Comparison of ENCODE assay signal across 4 fruit fly cellular contexts in genomic region chr3R:9189890-9190640, dm6.
A peak's percentile ranks its signal among the peaks of the same experiment; 100 is the strongest.
TF ChIP-seq lines count a peak whose summit lies in the region.

No protein-coding gene starts in this region.

- no peak for TF ChIP-seq CTCF in whole organism, embryonic (GFP tag; optimal IDR thresholded peaks at IDR 0.05; lab: Kevin White, UChicago)

TF ChIP-seq in whole organism, embryonic, 481 proteins besides CTCF, POLR2A, EP300 and RAD21:
- TF ChIP-seq twi (tag; optimal IDR thresholded peaks at IDR 0.05; lab: Kevin White, UChicago) (no peak), fd3F (GFP tag; optimal IDR thresholded peaks at IDR 0.05; lab: Kevin White, UChicago) (no peak), CG11504 (tag; optimal IDR thresholded peaks at IDR 0.05; lab: Kevin White, UChicago) (peak; percentile 14), CG9817 (tag; optimal IDR thresholded peaks at IDR 0.05; lab: Kevin White, UChicago) (no peak), ap (GFP tag; IDR thresholded peaks at IDR 0.05; lab: Robert Waterston, UW) (no peak), D19B (GFP tag; optimal IDR thresholded peaks at IDR 0.05; lab: Kevin White, UChicago) (peak; percentile 5), crol (GFP tag; IDR thresholded peaks at IDR 0.05; lab: Robert Waterston, UW) (peak; percentile 51; the same call in 1 of the 2 replicates), CG2202 (tag; optimal IDR thresholded peaks at IDR 0.05; lab: Kevin White, UChicago) (no peak), CG16863 (GFP tag; optimal IDR thresholded peaks at IDR 0.05; lab: Kevin White, UChicago) (no peak), amos (GFP tag; IDR thresholded peaks at IDR 0.05; lab: Robert Waterston, UW; ENCODE audit: partially characterized antibody) (no peak), Hr39 (optimal IDR thresholded peaks at IDR 0.05; lab: Kevin White, UChicago) (peak; percentile 81), sens (GFP tag; lab: Kevin White, UChicago) (peak; percentile 38), CG10209 (GFP tag; optimal IDR thresholded peaks at IDR 0.05; lab: Kevin White, UChicago) (no peak), sob (GFP tag; IDR thresholded peaks at IDR 0.05; lab: Robert Waterston, UW) (no peak), CG7963 (GFP tag; IDR thresholded peaks at IDR 0.05; lab: Robert Waterston, UW; ENCODE audit: partially characterized antibody) (no peak), gem (tag; optimal IDR thresholded peaks at IDR 0.05; lab: Kevin White, UChicago) (peak; percentile 24), CG9437 (GFP tag; optimal IDR thresholded peaks at IDR 0.05; lab: Kevin White, UChicago) (no peak)

TF ChIP-seq in whole organism, prepupa, 60 proteins besides CTCF, POLR2A, EP300 and RAD21 (continues in another document):
- TF ChIP-seq OdsH (GFP tag; optimal IDR thresholded peaks at IDR 0.05; lab: Kevin White, UChicago), result peak; percentile 28
- peak; percentile 6 for TF ChIP-seq dsx (GFP tag; optimal IDR thresholded peaks at IDR 0.05; lab: Kevin White, UChicago; ENCODE audit: poor library complexity, severe bottlenecking)
- TF ChIP-seq Ets96B (tag; optimal IDR thresholded peaks at IDR 0.05; lab: Kevin White, UChicago), result peak; percentile 2
- TF ChIP-seq CG7368 (GFP tag; optimal IDR thresholded peaks at IDR 0.05; lab: Kevin White, UChicago), result no peak
- peak; percentile 34 for TF ChIP-seq CG10631 (GFP tag; optimal IDR thresholded peaks at IDR 0.05; lab: Kevin White, UChicago)
- no peak for TF ChIP-seq Sox14 (GFP tag; optimal IDR thresholded peaks at IDR 0.05; lab: Kevin White, UChicago)
- TF ChIP-seq topi (GFP tag; optimal IDR thresholded peaks at IDR 0.05; lab: Kevin White, UChicago), result no peak
- TF ChIP-seq CG6808 (GFP tag; optimal IDR thresholded peaks at IDR 0.05; lab: Kevin White, UChicago), result no peak
- TF ChIP-seq lz (GFP tag; optimal IDR thresholded peaks at IDR 0.05; lab: Kevin White, UChicago), result no peak
- no peak for TF ChIP-seq CG3032 (tag; optimal IDR thresholded peaks at IDR 0.05; lab: Kevin White, UChicago)
- no peak for TF ChIP-seq esn (GFP tag; optimal IDR thresholded peaks at IDR 0.05; lab: Kevin White, UChicago)
- no peak for TF ChIP-seq CG9139 (GFP tag; optimal IDR thresholded peaks at IDR 0.05; lab: Kevin White, UChicago)
- no peak for TF ChIP-seq CG6276 (GFP tag; optimal IDR thresholded peaks at IDR 0.05; lab: Kevin White, UChicago)
- no peak for TF ChIP-seq fkh (GFP tag; optimal IDR thresholded peaks at IDR 0.05; lab: Kevin White, UChicago)
- TF ChIP-seq svp (GFP tag; lab: Kevin White, UChicago), result peak; percentile 72
- TF ChIP-seq CG32006 (GFP tag; optimal IDR thresholded peaks at IDR 0.05; lab: Kevin White, UChicago), result peak; percentile 45
- peak; percentile 30 for TF ChIP-seq Hr4 (GFP tag; optimal IDR thresholded peaks at IDR 0.05; lab: Kevin White, UChicago)
- no peak for TF ChIP-seq CG31627 (GFP tag; optimal IDR thresholded peaks at IDR 0.05; lab: Kevin White, UChicago)
- TF ChIP-seq ss (GFP tag; optimal IDR thresholded peaks at IDR 0.05; lab: Kevin White, UChicago), result no peak
- no peak for TF ChIP-seq CG1621 (tag; optimal IDR thresholded peaks at IDR 0.05; lab: Kevin White, UChicago)
- TF ChIP-seq achi (GFP tag; optimal IDR thresholded peaks at IDR 0.05; lab: Kevin White, UChicago), result peak; percentile 35
- peak in 1 of 2 experiments; percentile 22 for TF ChIP-seq salr (GFP tag; optimal IDR thresholded peaks at IDR 0.05; lab: Kevin White, UChicago)
- no peak for TF ChIP-seq Sox15 (GFP tag; optimal IDR thresholded peaks at IDR 0.05; lab: Kevin White, UChicago)
- peak; percentile 80 for TF ChIP-seq Eip78C (GFP tag; lab: Kevin White, UChicago)
- no peak for TF ChIP-seq CG34406 (GFP tag; optimal IDR thresholded peaks at IDR 0.05; lab: Kevin White, UChicago)
- TF ChIP-seq CG8119 (GFP tag; IDR thresholded peaks at IDR 0.05; lab: Robert Waterston, UW), result no peak; the same call in 2 of the 3 replicates

TF ChIP-seq in whole organism, pupa, 21 proteins besides CTCF, POLR2A, EP300 and RAD21:
- TF ChIP-seq gl (tag; optimal IDR thresholded peaks at IDR 0.05; lab: Kevin White, UChicago) (no peak), CG15710 (tag; optimal IDR thresholded peaks at IDR 0.05; lab: Kevin White, UChicago) (no peak), CG17806 (tag; optimal IDR thresholded peaks at IDR 0.05; lab: Kevin White, UChicago) (no peak), CG12605 (GFP tag; IDR thresholded peaks at IDR 0.05; lab: Robert Waterston, UW) (no peak), CG32121 (GFP tag; IDR thresholded peaks at IDR 0.05; lab: Robert Waterston, UW) (no peak), CG8301 (tag; optimal IDR thresholded peaks at IDR 0.05; lab: Kevin White, UChicago) (peak; percentile 22), Pif1A (GFP tag; optimal IDR thresholded peaks at IDR 0.05; lab: Kevin White, UChicago) (peak; percentile 24), rn (GFP tag; IDR thresholded peaks at IDR 0.05; lab: Robert Waterston, UW) (no peak), fd96Ca (GFP tag; IDR thresholded peaks at IDR 0.05; lab: Robert Waterston, UW) (no peak), CG4496 (GFP tag; IDR thresholded peaks at IDR 0.05; lab: Robert Waterston, UW) (0 out of 3 replicates have a peak, but pooled peaks have one; percentile 30), CG14655 (GFP tag; optimal IDR thresholded peaks at IDR 0.05; lab: Kevin White, UChicago) (peak; percentile 9), CG8159 (tag; optimal IDR thresholded peaks at IDR 0.05; lab: Kevin White, UChicago) (peak; percentile 32), EcR (GFP tag; optimal IDR thresholded peaks at IDR 0.05; lab: Kevin White, UChicago) (no peak), CG34367 (tag; optimal IDR thresholded peaks at IDR 0.05; lab: Kevin White, UChicago) (no peak), Ets98B (GFP tag; IDR thresholded peaks at IDR 0.05; lab: Robert Waterston, UW) (no peak)

TF ChIP-seq in whole organism, wandering third instar larva, 38 proteins besides CTCF, POLR2A, EP300 and RAD21:
- TF ChIP-seq foxo (GFP tag; optimal IDR thresholded peaks at IDR 0.05; lab: Kevin White, UChicago) (peak in 1 of 2 experiments; percentile 8), sage (GFP tag; optimal IDR thresholded peaks at IDR 0.05; lab: Kevin White, UChicago) (no peak), lola (GFP tag; optimal IDR thresholded peaks at IDR 0.05; lab: Kevin White, UChicago) (no peak), fru (GFP tag; optimal IDR thresholded peaks at IDR 0.05; lab: Kevin White, UChicago) (peak; percentile 8), sv (GFP tag; optimal IDR thresholded peaks at IDR 0.05; lab: Kevin White, UChicago) (no peak), Dfd (GFP tag; optimal IDR thresholded peaks at IDR 0.05; lab: Kevin White, UChicago) (peak; percentile 66)
TF ChIP-seq in whole organism, wandering third instar larva: peak in this region for 3.

Comparison
In these comparisons a context has a peak if more than half of its experiments do, and no peak if none do; other contexts are left out.
1. Of the 7 proteins assayed by ChIP-seq in both whole organism, embryonic and whole organism, prepupa: peak only in whole organism, embryonic: Hr39; only in whole organism, prepupa: none; in both: none; in neither: 6.